Worm (Caenorhabditis elegans): Measurements from ENCODE around the gene spin-2.

DNA sequence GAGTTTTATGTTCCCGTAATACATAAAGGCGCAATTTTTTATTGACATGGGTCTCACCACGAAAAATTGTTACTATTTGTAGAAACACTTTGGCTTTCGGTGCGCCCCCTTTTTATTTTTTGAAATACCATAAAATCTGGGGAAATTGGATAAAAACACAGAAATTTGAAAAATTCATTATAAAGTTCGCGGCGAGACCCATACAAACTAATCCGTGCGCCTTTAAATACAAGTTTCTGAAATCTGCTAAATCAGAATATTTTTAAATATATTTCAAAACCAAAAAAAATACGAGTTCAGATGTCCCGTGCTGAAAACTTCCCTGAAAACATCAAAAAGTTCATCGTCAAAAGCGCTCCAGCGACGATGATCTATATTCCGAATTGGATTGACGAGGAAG is 20.6 kb downstream of the spin-2 start, which contains the start of gene B0564.2:
- TF ChIP-seq flt-1 (GFP tag; IDR thresholded peaks at IDR 0.05), result no peak
- no peak for TF ChIP-seq cog-1 (tag; optimal IDR thresholded peaks at IDR 0.05)
- no peak for TF ChIP-seq ztf-29 (GFP tag; IDR thresholded peaks at IDR 0.05)

Measured in whole organism, midembryonic.